Fruit fly (Drosophila melanogaster): ENCODE data around the gene CG17928.

dm6 chr2L:16804376-16804934 is 13.1 kb downstream of the CG17928 start, which contains the start of gene CG13272:
- no peak for TF ChIP-seq sob (GFP tag; IDR thresholded peaks at IDR 0.05)
- TF ChIP-seq sd (tag; optimal IDR thresholded peaks at IDR 0.05), result no peak
- TF ChIP-seq CG8765 (GFP tag; IDR thresholded peaks at IDR 0.05), result no peak
